Fruit fly (Drosophila melanogaster): ENCODE measurements around the gene Fer3HCH.

DNA sequence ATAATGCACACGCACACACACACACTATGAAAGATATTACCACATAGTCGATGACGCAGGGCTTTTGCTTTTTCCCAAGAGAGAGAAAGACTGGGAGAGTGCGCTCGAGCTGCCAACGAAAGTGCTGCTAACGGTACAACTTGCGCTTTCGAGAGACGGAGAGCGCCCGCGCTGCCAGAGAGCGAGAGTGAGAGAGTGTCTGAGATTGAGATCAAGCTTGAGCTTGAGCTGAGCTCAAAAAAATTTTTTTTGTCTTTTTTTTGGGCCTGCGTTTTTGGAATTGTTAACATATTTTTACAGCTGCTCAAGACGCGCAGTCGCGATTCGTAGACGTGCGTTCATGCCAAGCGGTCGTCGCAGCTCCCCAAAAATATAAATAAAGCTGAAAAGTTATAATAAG is 30.9 kb upstream of the Fer3HCH start, which contains the start of gene CG32645:
- TF ChIP-seq bab1 (GFP tag; optimal IDR thresholded peaks at IDR 0.05) (no peak), Mnt (GFP tag; optimal IDR thresholded peaks at IDR 0.05) (no peak), Clk (GFP tag; optimal IDR thresholded peaks at IDR 0.05) (no peak), pad (GFP tag; optimal IDR thresholded peaks at IDR 0.05) (no peak), CG14711 (tag; optimal IDR thresholded peaks at IDR 0.05) (no peak), CG1620 (GFP tag; optimal IDR thresholded peaks at IDR 0.05) (no peak), cic (GFP tag; optimal IDR thresholded peaks at IDR 0.05) (no peak), toe (GFP tag; optimal IDR thresholded peaks at IDR 0.05) (no peak)

Data from whole organism, adult.